Fruit fly (Drosophila melanogaster) whole organism: Measurements from ENCODE around the gene Trf4.

ENCODE experiments used
- CG8478 ChIP-seq: fragments of >200 bp; optimal IDR thresholded peaks from 2 replicates; lab custom pipeline; 2018; ENCODE audit warnings: inconsistent platforms
- Dll ChIP-seq: fragments of >200 bp; optimal IDR thresholded peaks from 2 replicates; lab custom pipeline; 2017
- EcR ChIP-seq, 2 experiments: fragments of >200 bp; optimal IDR thresholded peaks; 2 replicates each; lab custom pipeline; 2017; ENCODE audit warnings: missing biosample characterization in 2 of 2, missing genetic modification characterization in 2 of 2, missing genetic modification reagents in 2 of 2
- pan ChIP-seq: fragments of >200 bp; optimal IDR thresholded peaks from 2 replicates; lab custom pipeline; 2017
- psq ChIP-seq: fragments of >200 bp; optimal IDR thresholded peaks from 2 replicates; lab custom pipeline; 2017
- usp ChIP-seq: fragments of >200 bp; optimal IDR thresholded peaks from 2 replicates; lab custom pipeline; 2017; ENCODE audit warnings: missing biosample characterization, missing genetic modification characterization, mixed read lengths

Trf4 gene

dm6 chr2L:2669523-2669922 is 4.7 kb downstream of the Trf4 start, which contains the start of gene Gr23a:
Gene Gr23a (plus strand): TSS chr2L:2669823.
- TF ChIP-seq pan (lab: Kevin White, UChicago) (no peak), CG8478 (lab: Kevin White, UChicago) (no peak), usp (GFP tag; lab: Kevin White, UChicago) (no peak), EcR (GFP tag; optimal IDR thresholded peaks at IDR 0.05; lab: Kevin White, UChicago) (no peak), Dll (lab: Kevin White, UChicago) (no peak), psq (lab: Kevin White, UChicago) (no peak)

- TF ChIP-seq Dll (lab: Kevin White, UChicago): no peak
- no peak for TF ChIP-seq pan (lab: Kevin White, UChicago)
- no peak for TF ChIP-seq CG8478 (lab: Kevin White, UChicago)
- TF ChIP-seq EcR (GFP tag; optimal IDR thresholded peaks at IDR 0.05; lab: Kevin White, UChicago): no peak
- no peak for TF ChIP-seq usp (GFP tag; lab: Kevin White, UChicago)
- no peak for TF ChIP-seq psq (lab: Kevin White, UChicago)
Measured at dm6 chr2L:2677553-2677952, 12.7 kb downstream of the Trf4 start, which contains the start of gene Tmtc1. Gene Tmtc1 (plus strand): TSS chr2L:2677734.

- TF ChIP-seq Dll (lab: Kevin White, UChicago) (no peak), EcR (GFP tag; optimal IDR thresholded peaks at IDR 0.05; lab: Kevin White, UChicago) (no peak), psq (lab: Kevin White, UChicago) (no peak), CG8478 (lab: Kevin White, UChicago) (no peak), usp (GFP tag; lab: Kevin White, UChicago) (no peak), pan (lab: Kevin White, UChicago) (no peak)
Measured at dm6 chr2L:2696337-2696736, 31.5 kb downstream of the Trf4 start, which contains the start of gene Trf5. Gene Trf5 (minus strand): TSS chr2L:2696437.
